Worm (Caenorhabditis elegans): ENCODE results near the gene ergi-1.

ce11 chrX:2035172-2035571, at the start of gene ergi-1:
- no peak for TF ChIP-seq T22C8.4 (GFP tag; IDR thresholded peaks at IDR 0.05)
- no peak for TF ChIP-seq ztf-29 (GFP tag; IDR thresholded peaks at IDR 0.05)
- TF ChIP-seq ref-1 (GFP tag; conservative IDR thresholded peaks at IDR 0.05) = no peak
- TF ChIP-seq flt-1 (GFP tag; IDR thresholded peaks at IDR 0.05) = no peak

Measured in whole organism, midembryonic.